Worm (Caenorhabditis elegans) whole organism, L4/young adult: ENCODE results near the gene srx-104.

Experiments used
- dao-5 ChIP-seq: sonication (generic microtip); optimal IDR thresholded peaks from 2 replicates; lab custom pipeline; 2016; ENCODE audit warnings: missing genotype, missing genetic modification characterization, moderate library complexity, missing compliant biosample characterization
- him-1 ChIP-seq: sonication (generic microtip); optimal IDR thresholded peaks from 2 replicates; lab custom pipeline; 2016; ENCODE audit warnings: missing genotype, missing genetic modification reagents, missing genetic modification characterization, missing compliant biosample characterization

DNA sequence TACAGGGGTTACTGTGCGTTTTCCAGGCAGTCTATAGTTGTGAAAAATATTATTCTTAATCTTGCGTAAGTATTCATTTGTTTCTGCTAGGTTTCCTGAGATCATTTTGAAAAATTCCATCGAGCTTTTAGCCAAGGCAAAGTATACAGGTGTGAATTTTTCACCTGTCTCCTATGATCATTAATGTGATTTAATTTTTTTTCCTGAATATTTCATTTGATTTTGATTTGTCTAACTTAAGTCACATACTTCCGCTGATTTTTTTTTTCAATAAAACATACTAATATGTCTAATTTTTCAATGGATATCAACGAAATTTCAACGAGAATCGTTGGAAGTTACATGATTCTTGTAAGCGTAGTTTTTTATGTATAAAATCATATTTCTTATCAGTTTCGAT is 5.8 kb upstream of the srx-104 start, which contains the start of gene srx-108:
- TF ChIP-seq him-1 (no peak), dao-5 (tag; lab: Kevin White, UChicago) (no peak)
